Worm (Caenorhabditis elegans): ENCODE results near the gene fkh-6.

fkh-6 gene

DNA sequence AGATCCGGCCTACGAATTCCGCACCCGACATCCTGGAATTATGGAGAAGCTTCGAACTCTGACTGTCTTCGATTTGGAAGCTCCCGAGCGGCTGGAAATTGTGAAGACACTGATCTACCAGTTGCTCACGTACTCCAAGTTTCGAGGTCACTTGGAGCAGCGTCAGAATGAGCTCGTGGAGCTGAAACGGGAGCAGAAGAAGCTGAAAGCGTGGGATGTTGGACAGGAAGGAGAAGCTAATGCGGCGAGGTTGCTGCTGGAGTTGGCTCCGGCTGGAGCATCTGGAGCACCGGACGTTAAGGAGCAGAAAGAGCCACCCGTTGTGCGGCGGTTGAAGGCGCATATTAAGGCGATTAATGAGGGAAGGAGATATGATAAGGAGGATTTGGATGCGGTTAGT lies 38.9 kb downstream of the fkh-6 start:
- TF ChIP-seq hmg-4 (GFP tag; optimal IDR thresholded peaks at IDR 0.05) (no peak), pes-1 (GFP tag; IDR thresholded peaks at IDR 0.05) (no peak), scrt-1 (GFP tag; IDR thresholded peaks at IDR 0.05) (no peak), hnd-1 (tag; optimal IDR thresholded peaks at IDR 0.05) (no peak), aly-1 (tag; optimal IDR thresholded peaks at IDR 0.05) (no peak), tbx-37 (GFP tag; conservative IDR thresholded peaks at IDR 0.05) (no peak), flt-1 (GFP tag; IDR thresholded peaks at IDR 0.05) (no peak), B0310.2 (tag; optimal IDR thresholded peaks at IDR 0.05) (no peak), ets-7 (tag; optimal IDR thresholded peaks at IDR 0.05) (no peak)

DNA sequence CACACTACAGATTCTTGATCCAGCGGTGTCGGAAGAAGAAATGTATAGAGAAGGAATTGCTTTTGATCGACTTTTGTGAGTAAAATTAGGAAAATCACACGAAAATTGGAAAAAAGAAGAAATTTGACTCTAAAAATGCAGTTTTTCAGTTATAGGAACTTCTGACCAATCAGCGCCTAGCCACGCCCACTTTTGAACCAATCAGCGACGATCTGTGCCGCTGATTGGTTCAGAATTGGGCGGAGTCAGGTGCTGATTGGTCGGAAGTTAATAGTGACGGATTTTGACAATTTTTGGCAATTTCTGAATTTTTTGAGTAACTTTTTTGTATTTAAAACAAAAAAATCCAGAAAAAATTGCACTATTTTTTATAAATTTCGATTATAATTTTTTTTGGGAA lies 41.7 kb downstream of the fkh-6 start:
- TF ChIP-seq ama-1 (optimal IDR thresholded peaks at IDR 0.05) (no peak), B0310.2 (tag; optimal IDR thresholded peaks at IDR 0.05) (no peak), tbx-11 (GFP tag; IDR thresholded peaks at IDR 0.05) (no peak), aly-1 (tag; optimal IDR thresholded peaks at IDR 0.05) (no peak), ceh-36 (tag; optimal IDR thresholded peaks at IDR 0.05) (no peak)

DNA sequence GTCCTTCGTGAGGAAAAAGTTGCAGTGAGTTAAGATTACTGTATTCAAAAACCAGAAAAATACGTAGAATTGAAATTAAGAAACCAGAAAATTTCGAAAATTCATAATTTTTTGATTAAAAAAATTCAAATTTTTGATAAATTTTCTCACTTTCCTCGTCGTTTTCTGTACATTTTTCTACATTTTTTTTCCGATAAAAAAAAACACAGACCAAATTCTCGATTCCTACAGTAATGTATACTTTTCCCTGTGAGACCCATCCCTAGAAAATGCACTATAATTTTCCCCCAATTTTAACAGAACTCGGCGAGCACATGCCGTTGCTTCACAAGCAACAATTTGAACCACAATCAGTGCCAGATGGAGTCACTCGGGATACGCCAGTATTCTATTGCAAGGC lies 43.3 kb downstream of the fkh-6 start, which contains the start of gene athp-2:
TSS of gene athp-2 (plus strand) at position 301 of the 400 bp plus-strand sequence.
- TF ChIP-seq tbx-37 (GFP tag; conservative IDR thresholded peaks at IDR 0.05), result no peak
- no peak for TF ChIP-seq ceh-36 (tag; optimal IDR thresholded peaks at IDR 0.05)
- TF ChIP-seq scrt-1 (GFP tag; IDR thresholded peaks at IDR 0.05), result no peak
- TF ChIP-seq pes-1 (GFP tag; IDR thresholded peaks at IDR 0.05), result no peak
- no peak for TF ChIP-seq B0310.2 (tag; optimal IDR thresholded peaks at IDR 0.05)
- no peak for TF ChIP-seq ceh-13 (GFP tag; optimal IDR thresholded peaks at IDR 0.05)
- TF ChIP-seq tra-4 (tag; optimal IDR thresholded peaks at IDR 0.05), result no peak
- no peak for TF ChIP-seq tbx-11 (GFP tag; IDR thresholded peaks at IDR 0.05)
- no peak for TF ChIP-seq flt-1 (GFP tag; IDR thresholded peaks at IDR 0.05)
- no peak for TF ChIP-seq F13C5.2 (tag; optimal IDR thresholded peaks at IDR 0.05)
- no peak for TF ChIP-seq hmg-4 (GFP tag; optimal IDR thresholded peaks at IDR 0.05)
- no peak for TF ChIP-seq ama-1 (optimal IDR thresholded peaks at IDR 0.05)
- no peak for TF ChIP-seq sea-1 (GFP tag; conservative IDR thresholded peaks at IDR 0.05)
- no peak for TF ChIP-seq hnd-1 (tag; optimal IDR thresholded peaks at IDR 0.05)
- no peak for TF ChIP-seq hmbx-1 (tag; optimal IDR thresholded peaks at IDR 0.05)
- no peak for TF ChIP-seq aly-1 (tag; optimal IDR thresholded peaks at IDR 0.05)
- no peak for TF ChIP-seq ets-7 (tag; optimal IDR thresholded peaks at IDR 0.05)

DNA sequence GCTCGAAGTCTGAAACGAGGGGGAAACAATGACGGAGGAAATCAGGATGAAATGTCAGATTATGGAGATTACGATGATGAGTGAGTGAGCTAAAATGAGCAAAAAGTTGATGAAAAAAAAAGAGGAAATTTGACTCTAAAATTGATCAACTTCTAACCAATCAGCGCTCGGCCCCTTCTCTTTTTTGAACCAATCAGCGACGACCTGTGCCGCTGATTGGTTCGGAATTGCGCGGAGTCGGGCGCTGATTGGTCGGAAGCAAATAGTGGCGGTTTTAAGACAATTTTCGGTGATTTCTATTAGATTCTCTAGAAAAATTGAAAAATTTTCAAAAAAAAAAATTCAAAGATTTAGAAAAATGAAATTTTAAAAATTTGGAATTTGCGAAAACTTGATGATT lies 45.5 kb downstream of the fkh-6 start:
- TF ChIP-seq F13C5.2 (tag; optimal IDR thresholded peaks at IDR 0.05) (no peak), sea-1 (GFP tag; conservative IDR thresholded peaks at IDR 0.05) (no peak), hmg-4 (GFP tag; optimal IDR thresholded peaks at IDR 0.05) (no peak), scrt-1 (GFP tag; IDR thresholded peaks at IDR 0.05) (no peak), hmbx-1 (tag; optimal IDR thresholded peaks at IDR 0.05) (no peak), flt-1 (GFP tag; IDR thresholded peaks at IDR 0.05) (no peak), tbx-11 (GFP tag; IDR thresholded peaks at IDR 0.05) (no peak), pes-1 (GFP tag; IDR thresholded peaks at IDR 0.05) (no peak), tra-4 (tag; optimal IDR thresholded peaks at IDR 0.05) (no peak), B0310.2 (tag; optimal IDR thresholded peaks at IDR 0.05) (no peak), ceh-13 (GFP tag; optimal IDR thresholded peaks at IDR 0.05) (no peak), aly-1 (tag; optimal IDR thresholded peaks at IDR 0.05) (no peak), ceh-36 (tag; optimal IDR thresholded peaks at IDR 0.05) (no peak), hnd-1 (tag; optimal IDR thresholded peaks at IDR 0.05) (no peak), tbx-37 (GFP tag; conservative IDR thresholded peaks at IDR 0.05) (no peak), ama-1 (optimal IDR thresholded peaks at IDR 0.05) (no peak), ets-7 (tag; optimal IDR thresholded peaks at IDR 0.05) (no peak)

DNA sequence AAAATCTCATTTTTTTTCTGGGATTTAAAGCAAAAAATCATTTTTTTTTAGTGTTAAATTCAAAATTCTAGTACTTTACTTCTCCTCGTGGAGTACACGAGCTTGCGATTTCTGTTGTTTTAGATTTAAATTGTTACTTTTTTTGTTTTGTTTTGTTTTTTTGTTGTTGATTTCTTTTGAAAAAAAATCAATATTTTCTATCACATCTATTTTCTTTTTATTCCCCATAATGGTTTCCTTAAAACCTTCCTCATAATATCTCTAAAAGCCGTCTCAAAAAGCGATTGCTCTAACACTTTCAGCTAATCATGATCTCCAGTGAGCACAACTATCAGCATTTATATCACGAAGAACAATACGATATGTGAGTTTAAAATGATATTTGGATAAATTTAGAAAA lies 48.8 kb downstream of the fkh-6 start, which contains the start of gene madf-3:
TSS of gene madf-3 (plus strand) at position 301 of the 400 bp plus-strand sequence.
- TF ChIP-seq pes-1 (GFP tag; IDR thresholded peaks at IDR 0.05) (no peak), tra-4 (tag; optimal IDR thresholded peaks at IDR 0.05) (no peak), ets-7 (tag; optimal IDR thresholded peaks at IDR 0.05) (no peak)

Data from whole organism, early embryonic.